Fruit fly (Drosophila melanogaster) whole organism, embryonic: ENCODE data around the gene Hsp22.

ENCODE experiments used
- Aef1 ChIP-seq: fragments of 200-800 bp; sonication (Bioruptor generic); IDR thresholded peaks from 3 replicates; pipeline ENCODE4 v1.3.6; 2022; ENCODE audit warnings: missing biosample characterization, missing genetic modification characterization
- Antp ChIP-seq: fragments of 200-800 bp; sonication (Bioruptor generic); optimal IDR thresholded peaks from 3 replicates; lab custom pipeline; 2016; ENCODE audit warnings: missing biosample characterization, missing genetic modification characterization
- Bgb ChIP-seq: fragments of 200-800 bp; sonication (Bioruptor generic); IDR thresholded peaks from 2 replicates; pipeline ENCODE4 v1.3.6; 2022; ENCODE audit warnings: missing biosample characterization, missing genetic modification characterization; ENCODE audit not compliant: partially characterized antibody
- Blimp-1 ChIP-seq: fragments of 200-800 bp; sonication (Bioruptor generic); optimal IDR thresholded peaks from 3 replicates; lab custom pipeline; 2018; ENCODE audit warnings: missing biosample characterization, missing genetic modification characterization, mild to moderate bottlenecking, moderate library complexity, missing genetic modification reagents
- CG10267 ChIP-seq: fragments of 200-800 bp; sonication (Bioruptor generic); optimal IDR thresholded peaks from 2 replicates; lab custom pipeline; 2018; ENCODE audit warnings: missing biosample characterization, mild to moderate bottlenecking, missing genetic modification characterization, moderate library complexity
- CG10321 ChIP-seq: fragments of 200-800 bp; sonication (Bioruptor generic); IDR thresholded peaks from 2 replicates; pipeline ENCODE4 v1.3.6; 2022; ENCODE audit warnings: missing biosample characterization, missing genetic modification characterization
- CG12942 ChIP-seq: fragments of 200-800 bp; sonication (Bioruptor generic); optimal IDR thresholded peaks from 3 replicates; lab custom pipeline; 2016; ENCODE audit warnings: missing biosample characterization, missing genetic modification characterization
- CG14860 ChIP-seq: fragments of 200-800 bp; sonication (Bioruptor generic); IDR thresholded peaks from 3 replicates; pipeline ENCODE4 v1.3.6; 2022; ENCODE audit warnings: missing biosample characterization, missing genetic modification characterization; ENCODE audit not compliant: partially characterized antibody
- CG15514 ChIP-seq: fragments of 200-800 bp; sonication (Bioruptor generic); optimal IDR thresholded peaks from 3 replicates; lab custom pipeline; 2017; ENCODE audit warnings: missing biosample characterization, missing genetic modification characterization, mild to moderate bottlenecking, moderate library complexity, missing genetic modification reagents
- CG15601 ChIP-seq: fragments of 200-800 bp; sonication (Bioruptor generic); optimal IDR thresholded peaks from 3 replicates; lab custom pipeline; 2019; ENCODE audit warnings: missing biosample characterization, mild to moderate bottlenecking, missing genetic modification characterization, moderate library complexity
- CG17829 ChIP-seq: fragments of 200-800 bp; optimal IDR thresholded peaks from 2 replicates; lab custom pipeline; 2019; ENCODE audit warnings: missing biosample characterization, mild to moderate bottlenecking, missing genetic modification characterization, moderate library complexity
- CG1792 ChIP-seq: fragments of 200-800 bp; sonication (Bioruptor generic); optimal IDR thresholded peaks from 2 replicates; lab custom pipeline; 2016; ENCODE audit warnings: missing biosample characterization, missing genetic modification characterization
- CG31224 ChIP-seq: fragments of 200-800 bp; sonication (Bioruptor generic); IDR thresholded peaks from 2 replicates; pipeline ENCODE4 v1.3.6; 2022; ENCODE audit warnings: missing biosample characterization, missing genetic modification characterization
- CG34422 ChIP-seq: fragments of 200-800 bp; sonication (Bioruptor generic); IDR thresholded peaks from 3 replicates; pipeline ENCODE4 v1.3.6; 2022; ENCODE audit warnings: missing biosample characterization, missing genetic modification characterization
- CG4360 ChIP-seq: fragments of 200-800 bp; sonication (Bioruptor generic); IDR thresholded peaks from 2 replicates; pipeline ENCODE4 v1.3.6; 2022; ENCODE audit warnings: missing biosample characterization, missing genetic modification characterization
- CG7372 ChIP-seq: fragments of 200-800 bp; sonication (Bioruptor generic); IDR thresholded peaks from 2 replicates; pipeline ENCODE4 v1.3.6; 2022; ENCODE audit warnings: missing biosample characterization, missing genetic modification characterization
- CG8924 ChIP-seq: fragments of 200-800 bp; optimal IDR thresholded peaks from 3 replicates; lab custom pipeline; 2019; ENCODE audit warnings: missing biosample characterization, mild to moderate bottlenecking, missing genetic modification characterization, moderate library complexity
- Drgx ChIP-seq: fragments of 200-800 bp; sonication (Bioruptor generic); IDR thresholded peaks from 2 replicates; pipeline ENCODE4 v1.3.6; 2022; ENCODE audit warnings: missing biosample characterization, missing genetic modification characterization
- Eip74EF ChIP-seq, 2 experiments: fragments of 200-800 bp in 1 of 2; fragments of >200 bp in 1 of 2; sonication (Bioruptor generic) in 1 of 2; optimal IDR thresholded peaks; 2 replicates each; lab custom pipeline; 2017 to 2019; ENCODE audit warnings: missing biosample characterization in 2 of 2, missing genetic modification characterization in 2 of 2, mild to moderate bottlenecking in 1 of 2, moderate library complexity in 1 of 2
- Elba2 ChIP-seq: fragments of 200-800 bp; sonication (Bioruptor generic); optimal IDR thresholded peaks from 3 replicates; lab custom pipeline; 2016; ENCODE audit warnings: missing biosample characterization, missing genetic modification characterization
- GATAe ChIP-seq: fragments of 200-800 bp; sonication (Bioruptor generic); conservative IDR thresholded peaks from 2 replicates; pipeline ENCODE4 v1.3.6; 2022; ENCODE audit warnings: missing biosample characterization, missing genetic modification characterization
- HLH3B ChIP-seq: fragments of 200-800 bp; sonication (Bioruptor generic); IDR thresholded peaks from 2 replicates; pipeline ENCODE4 v1.3.6; 2022; ENCODE audit warnings: missing biosample characterization, missing genetic modification characterization
- HmgZ ChIP-seq: fragments of 200-800 bp; sonication (Bioruptor generic); optimal IDR thresholded peaks from 2 replicates; lab custom pipeline; 2018; ENCODE audit warnings: missing biosample characterization, mild to moderate bottlenecking, missing genetic modification characterization
- Hr78 ChIP-seq, 2 experiments: fragments of 200-800 bp in 1 of 2; fragments of >200 bp in 1 of 2; sonication (Bioruptor generic) in 1 of 2; optimal IDR thresholded peaks; 2 replicates each; lab custom pipeline; 2017 to 2019; ENCODE audit warnings: missing biosample characterization in 2 of 2, missing genetic modification characterization in 2 of 2, mild to moderate bottlenecking in 1 of 2, moderate library complexity in 1 of 2
- Jarid2 ChIP-seq: fragments of 200-800 bp; sonication (Bioruptor generic); optimal IDR thresholded peaks from 3 replicates; lab custom pipeline; 2017; ENCODE audit warnings: mild to moderate bottlenecking, missing biosample characterization, missing genetic modification reagents, missing genetic modification characterization
- abd-A ChIP-seq: fragments of 200-800 bp; sonication (Bioruptor generic); optimal IDR thresholded peaks from 3 replicates; lab custom pipeline; 2019; ENCODE audit warnings: missing biosample characterization, mild to moderate bottlenecking, missing genetic modification characterization, moderate library complexity
- cad ChIP-seq: fragments of >200 bp; optimal IDR thresholded peaks from 2 replicates; lab custom pipeline; 2017; ENCODE audit warnings: missing biosample characterization, missing genetic modification characterization
- caup ChIP-seq: fragments of 200-800 bp; sonication (Bioruptor generic); optimal IDR thresholded peaks from 3 replicates; lab custom pipeline; 2017; ENCODE audit warnings: missing biosample characterization, mild to moderate bottlenecking, missing genetic modification characterization, moderate library complexity; ENCODE audit not compliant: severe bottlenecking
- ci ChIP-seq: fragments of 200-800 bp; sonication (Bioruptor generic); IDR thresholded peaks from 3 replicates; pipeline ENCODE4 v1.3.6; 2022; ENCODE audit warnings: missing biosample characterization, missing genetic modification characterization
- corto ChIP-seq: fragments of 200-800 bp; sonication (Bioruptor generic); optimal IDR thresholded peaks from 2 replicates; lab custom pipeline; 2016; ENCODE audit warnings: missing biosample characterization, mild to moderate bottlenecking, missing genetic modification characterization, moderate library complexity
- crol ChIP-seq: fragments of 200-800 bp; sonication (Bioruptor generic); IDR thresholded peaks from 2 replicates; pipeline ENCODE4 v1.3.6; 2022; ENCODE audit warnings: missing biosample characterization, missing genetic modification characterization
- danr ChIP-seq: fragments of 200-800 bp; sonication (Bioruptor generic); IDR thresholded peaks from 2 replicates; pipeline ENCODE4 v1.3.6; 2022; ENCODE audit warnings: missing biosample characterization, missing genetic modification characterization
- dpn ChIP-seq, 2 experiments: fragments of 200-800 bp; sonication (Bioruptor generic); optimal IDR thresholded peaks; 3 replicates each; lab custom pipeline; 2016; ENCODE audit warnings: missing biosample characterization in 2 of 2, missing genetic modification characterization in 2 of 2
- exex ChIP-seq: fragments of 200-800 bp; sonication (Bioruptor generic); optimal IDR thresholded peaks from 4 replicates; lab custom pipeline; 2018; ENCODE audit warnings: missing biosample characterization, mild to moderate bottlenecking, missing genetic modification characterization, moderate library complexity
- kay ChIP-seq: fragments of 200-800 bp; sonication (Bioruptor generic); optimal IDR thresholded peaks from 2 replicates; lab custom pipeline; 2016; ENCODE audit warnings: missing biosample characterization, missing genetic modification characterization
- kni ChIP-seq: fragments of 200-800 bp; sonication (Bioruptor generic); optimal IDR thresholded peaks from 3 replicates; lab custom pipeline; 2017; ENCODE audit warnings: mild to moderate bottlenecking, missing biosample characterization, missing genetic modification reagents, missing genetic modification characterization
- lab ChIP-seq: fragments of 200-800 bp; sonication (Bioruptor generic); optimal IDR thresholded peaks from 3 replicates; lab custom pipeline; 2017; ENCODE audit warnings: missing biosample characterization, missing genetic modification characterization, mild to moderate bottlenecking, moderate library complexity, missing genetic modification reagents
- mirr ChIP-seq: fragments of 200-800 bp; sonication (Bioruptor generic); optimal IDR thresholded peaks from 3 replicates; lab custom pipeline; 2018; ENCODE audit warnings: missing biosample characterization, mild to moderate bottlenecking, missing genetic modification characterization
- otp ChIP-seq: fragments of 200-800 bp; sonication (Bioruptor generic); IDR thresholded peaks from 3 replicates; pipeline ENCODE4, ENCODE4 v1.3.6; 2022; ENCODE audit warnings: missing biosample characterization, missing genetic modification characterization
- p53 ChIP-seq: fragments of 200-800 bp; sonication (Bioruptor generic); optimal IDR thresholded peaks from 2 replicates; lab custom pipeline; 2016; ENCODE audit warnings: missing biosample characterization, missing genetic modification characterization
- stc ChIP-seq: fragments of 200-800 bp; sonication (Bioruptor generic); IDR thresholded peaks from 2 replicates; pipeline ENCODE4 v1.3.6; 2022; ENCODE audit warnings: missing biosample characterization, missing genetic modification characterization
- sug ChIP-seq: fragments of 200-800 bp; optimal IDR thresholded peaks from 2 replicates; lab custom pipeline; 2019; ENCODE audit warnings: missing biosample characterization, mild to moderate bottlenecking, missing genetic modification characterization, moderate library complexity
- tap ChIP-seq: fragments of 200-800 bp; optimal IDR thresholded peaks from 3 replicates; lab custom pipeline; 2019; ENCODE audit warnings: missing biosample characterization, mild to moderate bottlenecking, missing genetic modification characterization, moderate library complexity
- tgo ChIP-seq: fragments of 200-800 bp; sonication (Bioruptor generic); IDR thresholded peaks from 3 replicates; pipeline ENCODE4 v1.3.6; 2022; ENCODE audit warnings: missing biosample characterization, missing genetic modification characterization
- toy ChIP-seq: fragments of 200-800 bp; sonication (Bioruptor generic); IDR thresholded peaks from 2 replicates; pipeline ENCODE4 v1.3.6; 2022; ENCODE audit warnings: missing biosample characterization, missing genetic modification characterization
- ttk ChIP-seq: fragments of 200-800 bp; sonication (Bioruptor generic); IDR thresholded peaks from 2 replicates; pipeline ENCODE4 v2.1.2; 2022; ENCODE audit warnings: missing biosample characterization, missing genetic modification characterization
- vvl ChIP-seq: fragments of 200-800 bp; sonication (Bioruptor generic); IDR thresholded peaks from 2 replicates; pipeline ENCODE4 v1.3.6; 2022; ENCODE audit warnings: missing biosample characterization, missing genetic modification characterization
- zen2 ChIP-seq: fragments of 200-800 bp; sonication (Bioruptor generic); IDR thresholded peaks from 3 replicates; pipeline ENCODE4 v1.3.6; 2022; ENCODE audit warnings: missing biosample characterization, missing genetic modification characterization; ENCODE audit not compliant: partially characterized antibody

Hsp22 gene

DNA sequence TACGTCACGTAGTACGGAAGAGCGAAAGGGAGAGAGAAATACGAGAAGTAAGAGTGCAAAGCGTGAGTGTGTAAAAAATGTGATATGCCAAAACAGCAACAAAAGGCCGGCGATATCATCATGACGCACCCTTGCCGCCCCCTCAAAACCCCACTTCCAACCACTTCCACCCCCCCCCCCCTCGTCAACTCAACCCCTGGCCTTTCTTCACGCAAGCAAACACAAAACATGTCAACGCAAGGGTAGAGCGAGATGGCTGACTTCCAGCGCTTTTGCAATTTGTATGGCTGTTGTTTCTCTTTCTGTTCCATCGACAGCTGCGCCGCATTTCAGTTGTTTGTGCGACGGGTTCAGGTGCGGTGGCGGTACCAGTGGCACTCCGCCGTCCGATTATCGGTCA, 37.0 kb upstream of the Hsp22 start (continued):
- TF ChIP-seq exex (tag; lab: Kevin White, UChicago) (peak; percentile 17), vvl (GFP tag; lab: Robert Waterston, UW) (peak; percentile 47; the same call in 1 of the 2 replicates), zen2 (no peak), toy (GFP tag; lab: Robert Waterston, UW) (no peak), CG17829 (tag; lab: Kevin White, UChicago) (no peak), GATAe (GFP tag; lab: Robert Waterston, UW) (peak; percentile 61; the same call in 1 of the 2 replicates), cad (no peak), Eip74EF (GFP tag; optimal IDR thresholded peaks at IDR 0.05; lab: Kevin White, UChicago) (peak in 1 of 2 experiments; percentile 50), kni (GFP tag; lab: Kevin White, UChicago) (peak; percentile 47), Blimp-1 (peak; percentile 1), CG7372 (peak; percentile 52; the same call in 1 of the 2 replicates), Aef1 (GFP tag; lab: Robert Waterston, UW) (peak; percentile 80), Jarid2 (peak; percentile 3), ttk (GFP tag; lab: Robert Waterston, UW) (peak; percentile 72), CG10267 (tag; lab: Kevin White, UChicago) (no peak), Elba2 (GFP tag; lab: Kevin White, UChicago) (no peak), CG15601 (tag; lab: Kevin White, UChicago) (no peak), p53 (GFP tag; lab: Kevin White, UChicago) (no peak), Hr78 (GFP tag; optimal IDR thresholded peaks at IDR 0.05; lab: Kevin White, UChicago) (peak in 1 of 2 experiments; percentile 39), tap (tag; lab: Kevin White, UChicago) (no peak), kay (peak; percentile 69), CG12942 (GFP tag; lab: Kevin White, UChicago) (no peak), CG31224 (GFP tag; lab: Robert Waterston, UW) (0 out of 2 replicates have a peak, but pooled peaks have one; percentile 4), otp (GFP tag; lab: Robert Waterston, UW) (no peak), mirr (GFP tag; lab: Kevin White, UChicago) (peak; percentile 43), HmgZ (tag; lab: Kevin White, UChicago) (peak; percentile 14), caup (GFP tag; lab: Kevin White, UChicago) (peak; percentile 10), ci (GFP tag; lab: Robert Waterston, UW) (0 out of 3 replicates have a peak, but pooled peaks have one; percentile 32), danr (GFP tag; lab: Robert Waterston, UW) (no peak), CG8924 (tag; lab: Kevin White, UChicago) (no peak), CG1792 (GFP tag; lab: Kevin White, UChicago) (no peak), sug (tag; lab: Kevin White, UChicago) (peak; percentile 65), dpn (GFP tag; optimal IDR thresholded peaks at IDR 0.05; lab: Kevin White, UChicago) (no peak), Drgx (GFP tag; lab: Robert Waterston, UW) (peak; percentile 60; the same call in 1 of the 2 replicates), Bgb (GFP tag; lab: Robert Waterston, UW) (peak; percentile 6; the same call in 1 of the 2 replicates), CG4360 (GFP tag; lab: Robert Waterston, UW) (no peak), abd-A (tag; lab: Kevin White, UChicago) (peak; percentile 43), CG14860 (GFP tag; lab: Robert Waterston, UW) (no peak), stc (GFP tag; lab: Robert Waterston, UW) (0 out of 2 replicates have a peak, but pooled peaks have one; percentile 21), corto (GFP tag; lab: Kevin White, UChicago) (no peak), CG34422 (GFP tag; lab: Robert Waterston, UW) (no peak; the same call in 2 of the 3 replicates), CG15514 (peak; percentile 7), lab (GFP tag; lab: Kevin White, UChicago) (peak; percentile 64), CG10321 (peak; percentile 44), crol (GFP tag; lab: Robert Waterston, UW) (peak; percentile 98), tgo (GFP tag; lab: Robert Waterston, UW) (peak; percentile 41; the same call in 1 of the 3 replicates), Antp (no peak), HLH3B (0 out of 2 replicates have a peak, but pooled peaks have one; percentile 37)
